Worm (Caenorhabditis elegans) whole organism, L4/young adult: ENCODE data around the gene C18A3.10.

Source experiments
- W03F9.2 ChIP-seq: fragments of 150-350 bp; optimal IDR thresholded peaks from 2 replicates; lab custom pipeline; 2014; ENCODE audit warnings: missing biosample characterization, missing genetic modification characterization
- dao-5 ChIP-seq: sonication (generic microtip); optimal IDR thresholded peaks from 2 replicates; lab custom pipeline; 2016; ENCODE audit warnings: missing genotype, missing genetic modification characterization, moderate library complexity, missing compliant biosample characterization
- him-1 ChIP-seq: sonication (generic microtip); optimal IDR thresholded peaks from 2 replicates; lab custom pipeline; 2016; ENCODE audit warnings: missing genotype, missing genetic modification reagents, missing genetic modification characterization, missing compliant biosample characterization

- TF ChIP-seq dao-5 (no peak), him-1 (no peak), W03F9.2 (no peak)
These were observed 19.2 kb upstream of the C18A3.10 start for ce11 chrII:5734883-5735282.
